Worm (Caenorhabditis elegans) whole organism, L3 larva: ENCODE measurements around the gene C34D4.3.

Experiments
- R02D3.7 ChIP-seq: fragments of 150-350 bp; optimal IDR thresholded peaks from 2 replicates; lab custom pipeline; 2014; ENCODE audit warnings: missing biosample characterization, missing genetic modification characterization
- ZK546.5 ChIP-seq: sonication (generic microtip); optimal IDR thresholded peaks from 2 replicates; lab custom pipeline; 2017; ENCODE audit warnings: missing biosample characterization, missing genetic modification characterization
- aly-2 ChIP-seq: fragments of 150-350 bp; optimal IDR thresholded peaks from 2 replicates; lab custom pipeline; 2014; ENCODE audit warnings: missing biosample characterization, missing genetic modification characterization
- ama-1 ChIP-seq: fragments of 150-350 bp; optimal IDR thresholded peaks from 2 replicates; lab custom pipeline; 2018
- ceh-16 ChIP-seq: sonication (generic microtip); optimal IDR thresholded peaks from 2 replicates; lab custom pipeline; 2017; ENCODE audit warnings: missing biosample characterization, missing genetic modification characterization
- ceh-28 ChIP-seq: fragments of 150-350 bp; optimal IDR thresholded peaks from 2 replicates; lab custom pipeline; 2014; ENCODE audit warnings: missing biosample characterization, missing genetic modification reagents, missing genetic modification characterization
- ceh-82 ChIP-seq: fragments of 150-350 bp; optimal IDR thresholded peaks from 2 replicates; lab custom pipeline; 2014; ENCODE audit warnings: missing biosample characterization, missing genetic modification characterization
- ceh-9 ChIP-seq: sonication (generic microtip); optimal IDR thresholded peaks from 2 replicates; lab custom pipeline; 2018; ENCODE audit warnings: missing biosample characterization, missing genetic modification characterization
- daf-12 ChIP-seq: fragments of 150-350 bp; optimal IDR thresholded peaks from 2 replicates; lab custom pipeline; 2014; ENCODE audit warnings: missing biosample characterization, missing genetic modification reagents, missing genetic modification characterization
- egl-27 ChIP-seq: sonication (generic microtip); optimal IDR thresholded peaks from 4 replicates; lab custom pipeline; 2017; ENCODE audit warnings: missing biosample characterization, missing genetic modification reagents, missing genetic modification characterization
- egl-5 ChIP-seq: fragments of 150-350 bp; optimal IDR thresholded peaks from 2 replicates; lab custom pipeline; 2017; ENCODE audit warnings: missing biosample characterization, missing genetic modification reagents, missing genetic modification characterization, inconsistent platforms
- elt-2 ChIP-seq: sonication (generic microtip); optimal IDR thresholded peaks from 2 replicates; lab custom pipeline; 2016; ENCODE audit warnings: missing genetic modification reagents, mild to moderate bottlenecking, missing genetic modification characterization, missing compliant biosample characterization
- elt-3 ChIP-seq, 3 experiments: fragments of 150-350 bp in 1 of 3; sonication (generic microtip) in 2 of 3; optimal IDR thresholded peaks; 2 replicates in 2 of 3; 4 replicates in 1 of 3; lab custom pipeline; 2014 to 2017; ENCODE audit warnings: missing biosample characterization in 3 of 3, missing genetic modification characterization in 3 of 3
- fkh-10 ChIP-seq: sonication (generic microtip); optimal IDR thresholded peaks from 2 replicates; lab custom pipeline; 2017; ENCODE audit warnings: missing biosample characterization, missing genetic modification reagents, missing genetic modification characterization
- fkh-2 ChIP-seq: fragments of 150-350 bp; optimal IDR thresholded peaks from 2 replicates; lab custom pipeline; 2014; ENCODE audit warnings: missing biosample characterization, missing genetic modification reagents, missing genetic modification characterization
- hmg-11 ChIP-seq: sonication (generic microtip); optimal IDR thresholded peaks from 2 replicates; lab custom pipeline; 2016; ENCODE audit warnings: missing genetic modification characterization, missing compliant biosample characterization
- lin-15B ChIP-seq: fragments of 150-350 bp; optimal IDR thresholded peaks from 2 replicates; lab custom pipeline; 2014; ENCODE audit warnings: missing biosample characterization, missing genetic modification characterization
- lin-39 ChIP-seq: fragments of 150-350 bp; optimal IDR thresholded peaks from 2 replicates; lab custom pipeline; 2018; ENCODE audit warnings: missing biosample characterization, missing genetic modification reagents, missing genetic modification characterization
- lsy-12 ChIP-seq: sonication (generic microtip); optimal IDR thresholded peaks from 2 replicates; lab custom pipeline; 2016; ENCODE audit warnings: mild to moderate bottlenecking, missing genetic modification characterization, missing compliant biosample characterization
- mdl-1 ChIP-seq: fragments of 150-350 bp; optimal IDR thresholded peaks from 2 replicates; lab custom pipeline; 2014; ENCODE audit warnings: missing biosample characterization, missing genetic modification characterization
- mml-1 ChIP-seq: fragments of 150-350 bp; sonication (generic microtip); optimal IDR thresholded peaks from 3 replicates; lab custom pipeline; 2014; ENCODE audit warnings: missing biosample characterization, missing genetic modification characterization
- nfya-1 ChIP-seq: sonication (generic microtip); optimal IDR thresholded peaks from 2 replicates; lab custom pipeline; 2017; ENCODE audit warnings: missing genetic modification characterization, mild to moderate bottlenecking, missing compliant biosample characterization, antibody characterized with exemption, moderate library complexity; ENCODE audit not compliant: insufficient read depth
- nhr-11 ChIP-seq: fragments of 150-350 bp; optimal IDR thresholded peaks from 2 replicates; lab custom pipeline; 2014; ENCODE audit warnings: missing biosample characterization, missing genetic modification characterization
- nhr-23 ChIP-seq: fragments of 150-350 bp; optimal IDR thresholded peaks from 2 replicates; lab custom pipeline; 2014; ENCODE audit warnings: missing biosample characterization, missing genetic modification reagents, missing genetic modification characterization
- nhr-237 ChIP-seq: fragments of 150-350 bp; optimal IDR thresholded peaks from 2 replicates; lab custom pipeline; 2014; ENCODE audit warnings: missing biosample characterization, missing genetic modification characterization
- nhr-25 ChIP-seq: sonication (generic microtip); optimal IDR thresholded peaks from 2 replicates; lab custom pipeline; 2017; ENCODE audit warnings: missing biosample characterization, missing genetic modification characterization
- nhr-28 ChIP-seq: fragments of 150-350 bp; optimal IDR thresholded peaks from 2 replicates; lab custom pipeline; 2014; ENCODE audit warnings: missing biosample characterization, missing genetic modification characterization
- nhr-67 ChIP-seq: fragments of 150-350 bp; optimal IDR thresholded peaks from 2 replicates; lab custom pipeline; 2014; ENCODE audit warnings: missing biosample characterization, missing genetic modification characterization
- nhr-76 ChIP-seq: fragments of 150-350 bp; sonication (generic microtip); optimal IDR thresholded peaks from 5 replicates; lab custom pipeline; 2014; ENCODE audit warnings: missing biosample characterization, missing genetic modification characterization
- nhr-77 ChIP-seq: fragments of 150-350 bp; optimal IDR thresholded peaks from 2 replicates; lab custom pipeline; 2014; ENCODE audit warnings: missing biosample characterization, missing genetic modification characterization
- pha-4 ChIP-seq: fragments of 150-350 bp; optimal IDR thresholded peaks from 2 replicates; lab custom pipeline; 2014; ENCODE audit warnings: missing biosample characterization, missing genetic modification reagents, missing genetic modification characterization
- pqm-1 ChIP-seq: fragments of 150-350 bp; optimal IDR thresholded peaks from 2 replicates; lab custom pipeline; 2017; ENCODE audit warnings: missing biosample characterization, missing genetic modification characterization, inconsistent platforms
- sea-2 ChIP-seq: fragments of 150-350 bp; sonication (generic microtip); optimal IDR thresholded peaks from 4 replicates; lab custom pipeline; 2014; ENCODE audit warnings: missing biosample characterization, missing genetic modification reagents, missing genetic modification characterization
- skn-1 ChIP-seq: fragments of 150-350 bp; optimal IDR thresholded peaks from 2 replicates; lab custom pipeline; 2014; ENCODE audit warnings: missing biosample characterization, missing genetic modification characterization
- snpc-4 ChIP-seq: fragments of 150-350 bp; optimal IDR thresholded peaks from 2 replicates; lab custom pipeline; 2014; ENCODE audit warnings: missing biosample characterization, missing genetic modification characterization
- unc-62 ChIP-seq: fragments of 150-350 bp; sonication (generic microtip); optimal IDR thresholded peaks from 4 replicates; lab custom pipeline; 2014; ENCODE audit warnings: missing biosample characterization, missing genetic modification reagents, missing genetic modification characterization
- zag-1 ChIP-seq: fragments of 150-350 bp; optimal IDR thresholded peaks from 2 replicates; lab custom pipeline; 2014; ENCODE audit warnings: missing biosample characterization, missing genetic modification characterization
- ztf-11 ChIP-seq: fragments of 150-350 bp; optimal IDR thresholded peaks from 2 replicates; lab custom pipeline; 2014; ENCODE audit warnings: missing biosample characterization, missing genetic modification characterization
- ztf-4 ChIP-seq: fragments of 150-350 bp; optimal IDR thresholded peaks from 2 replicates; lab custom pipeline; 2014; ENCODE audit warnings: missing biosample characterization, missing genetic modification characterization

The C34D4.3 gene

DNA sequence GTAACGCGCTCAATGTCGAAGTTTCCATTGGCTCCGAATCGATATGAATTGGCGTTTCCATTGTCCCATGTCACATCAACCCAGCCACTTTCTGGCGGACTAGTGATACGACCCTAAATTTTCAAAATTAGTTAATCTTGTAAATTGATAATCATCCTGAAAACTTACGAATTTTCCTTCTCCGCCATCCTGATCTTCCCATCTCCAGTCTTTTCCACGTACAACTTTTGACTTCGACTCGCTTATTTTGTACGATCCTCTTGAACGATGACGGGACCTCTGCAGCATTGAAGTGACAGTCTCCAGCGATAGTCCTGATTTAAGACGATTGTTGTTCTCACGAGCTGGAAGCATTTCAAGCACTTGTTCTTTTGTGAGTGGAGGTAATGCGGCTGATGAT, 14.3 kb upstream of the C34D4.3 start:
- TF ChIP-seq ceh-28, result no peak
- TF ChIP-seq nhr-11, result no peak
- TF ChIP-seq lin-39 (tag; lab: Kevin White, UChicago), result no peak
- no peak for TF ChIP-seq mdl-1 (tag; lab: Kevin White, UChicago)
- no peak for TF ChIP-seq R02D3.7 (tag; lab: Kevin White, UChicago)
- no peak for TF ChIP-seq ztf-4 (tag; lab: Kevin White, UChicago)
- TF ChIP-seq snpc-4 (tag; lab: Kevin White, UChicago), result no peak
- TF ChIP-seq zag-1 (tag; lab: Kevin White, UChicago), result no peak
- no peak for TF ChIP-seq elt-3 (tag; optimal IDR thresholded peaks at IDR 0.05; lab: Kevin White, UChicago)
- no peak for TF ChIP-seq ZK546.5
- TF ChIP-seq ceh-82, result no peak
- TF ChIP-seq aly-2 (tag; lab: Kevin White, UChicago), result no peak
- no peak for TF ChIP-seq nhr-237 (tag; lab: Kevin White, UChicago)
- no peak for TF ChIP-seq nhr-77 (tag; lab: Kevin White, UChicago)
- TF ChIP-seq skn-1 (tag; lab: Kevin White, UChicago), result no peak
- no peak for TF ChIP-seq nhr-76 (tag; lab: Kevin White, UChicago)
- TF ChIP-seq elt-2 (tag; lab: Kevin White, UChicago), result no peak
- no peak for TF ChIP-seq ama-1 (lab: Kevin White, UChicago)
- TF ChIP-seq sea-2 (GFP tag; lab: Kevin White, UChicago), result no peak

DNA sequence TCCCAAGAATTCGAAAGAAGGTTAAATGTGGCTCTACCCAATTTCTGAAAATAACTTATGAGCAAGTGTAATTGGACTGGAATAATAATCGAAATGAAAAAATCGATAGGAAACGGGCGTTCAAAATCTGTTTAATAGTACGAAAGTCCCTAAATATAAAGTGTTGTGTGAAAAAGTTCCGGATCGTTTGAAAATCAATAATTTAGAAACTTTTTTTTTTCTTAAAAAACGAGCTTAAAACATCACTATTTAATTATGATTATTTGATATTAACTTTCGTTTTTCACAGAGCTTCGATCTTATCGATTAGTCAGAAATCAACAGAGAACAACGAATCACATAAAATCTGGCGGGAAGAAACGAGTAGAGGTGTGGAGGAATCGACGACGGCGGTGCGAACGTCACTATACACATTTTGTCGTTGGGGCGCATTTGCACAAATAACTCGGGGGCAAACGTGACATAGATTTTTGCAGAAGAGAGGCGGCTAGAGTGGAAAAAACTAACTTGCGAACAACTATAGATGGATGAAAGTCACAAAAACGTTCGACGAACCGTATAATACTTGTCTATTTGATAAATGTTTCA, 8.7 kb upstream of the C34D4.3 start, which contains the start of gene hecd-1:
TSS of gene hecd-1 (minus strand) at position 51 of the 588 bp plus-strand sequence.
- peak; percentile 7 for TF ChIP-seq nhr-25 (tag; lab: Kevin White, UChicago)
- TF ChIP-seq lin-39 (tag; lab: Kevin White, UChicago), result no peak
- no peak for TF ChIP-seq snpc-4 (tag; lab: Kevin White, UChicago)
- TF ChIP-seq lin-15B, result peak; percentile 30
- TF ChIP-seq, all 47 proteins: peak for 2

DNA sequence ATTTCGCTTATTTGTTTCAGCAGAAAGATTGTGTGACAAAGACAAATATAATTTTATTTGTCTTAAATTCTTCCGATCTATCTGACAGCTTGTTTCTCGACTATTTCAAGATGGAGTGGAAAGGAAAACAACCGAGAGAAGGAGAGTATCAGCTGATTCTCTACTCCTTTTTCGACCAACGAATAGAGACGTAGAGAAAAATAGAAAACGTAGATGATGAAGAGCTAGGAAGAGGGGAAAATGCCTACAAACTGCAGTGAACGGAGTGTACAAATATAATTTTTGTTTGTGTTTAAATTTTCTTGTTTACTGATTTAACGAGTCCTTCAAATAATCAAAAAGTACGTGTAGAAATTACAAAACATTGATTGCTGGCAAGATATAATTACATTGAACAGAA, 5.7 kb upstream of the C34D4.3 start:
- TF ChIP-seq fkh-10 (no peak), nfya-1 (tag; lab: Kevin White, UChicago) (peak; percentile 32), fkh-2 (tag; lab: Kevin White, UChicago) (no peak), egl-5 (no peak), elt-2 (tag; lab: Kevin White, UChicago) (peak; percentile 11), egl-27 (tag; lab: Kevin White, UChicago) (no peak), elt-3 (tag; optimal IDR thresholded peaks at IDR 0.05; lab: Kevin White, UChicago) (no peak), snpc-4 (tag; lab: Kevin White, UChicago) (peak; percentile 55), sea-2 (GFP tag; lab: Kevin White, UChicago) (no peak), daf-12 (tag; lab: Kevin White, UChicago) (no peak), lin-15B (peak; percentile 8), ceh-28 (no peak), pha-4 (tag; lab: Kevin White, UChicago) (peak; percentile 90), hmg-11 (tag; lab: Kevin White, UChicago) (peak; percentile 33), ceh-9 (tag; lab: Kevin White, UChicago) (no peak), skn-1 (tag; lab: Kevin White, UChicago) (no peak)

DNA sequence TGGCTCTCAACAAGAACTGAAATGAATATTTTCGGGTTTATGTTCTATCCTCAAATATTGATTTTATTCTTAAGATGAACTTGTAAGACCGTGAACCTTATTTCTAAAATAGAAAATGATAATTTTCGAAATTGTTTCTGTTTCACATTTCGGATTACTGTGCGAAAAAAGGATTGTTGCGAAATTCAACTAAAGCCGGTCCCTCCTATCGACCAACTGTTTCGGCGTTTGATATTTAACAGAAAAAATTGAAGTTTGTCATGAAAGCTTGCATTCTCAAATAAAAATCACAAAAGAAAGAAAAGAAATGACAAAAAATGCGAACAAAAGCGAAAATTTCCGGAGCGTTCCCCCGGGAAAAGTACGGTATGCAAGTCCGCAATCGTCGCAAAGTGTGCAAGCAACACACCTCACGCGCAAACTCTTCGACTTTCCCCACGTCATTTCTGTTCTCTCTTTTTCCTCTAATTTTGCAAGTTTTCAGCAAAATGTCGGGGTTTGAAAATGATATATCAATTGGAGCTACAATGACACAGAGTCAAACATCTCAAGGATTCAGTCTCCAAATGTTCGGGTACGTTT, 4.4 kb upstream of the C34D4.3 start, which contains the start of gene C34D4.4:
TSS of gene C34D4.4 (plus strand) at position 342 of the 582 bp plus-strand sequence.
- no peak for TF ChIP-seq zag-1 (tag; lab: Kevin White, UChicago)
- no peak for TF ChIP-seq mdl-1 (tag; lab: Kevin White, UChicago)
- TF ChIP-seq ztf-4 (tag; lab: Kevin White, UChicago), result no peak
- TF ChIP-seq nhr-76 (tag; lab: Kevin White, UChicago), result no peak
- peak; percentile 28 for TF ChIP-seq snpc-4 (tag; lab: Kevin White, UChicago)
- TF ChIP-seq nhr-23 (tag; lab: Kevin White, UChicago), result no peak
- TF ChIP-seq nhr-67 (tag; lab: Kevin White, UChicago), result no peak
- TF ChIP-seq ceh-9 (tag; lab: Kevin White, UChicago), result no peak
- TF ChIP-seq aly-2 (tag; lab: Kevin White, UChicago), result no peak
- no peak for TF ChIP-seq ztf-11
- no peak for TF ChIP-seq ceh-28
- TF ChIP-seq lin-39 (tag; lab: Kevin White, UChicago), result peak; percentile 14
- no peak for TF ChIP-seq mml-1
- peak; percentile 16 for TF ChIP-seq nhr-25 (tag; lab: Kevin White, UChicago)
- no peak for TF ChIP-seq ceh-82
- TF ChIP-seq nfya-1 (tag; lab: Kevin White, UChicago), result peak; percentile 75
- no peak for TF ChIP-seq egl-27 (tag; lab: Kevin White, UChicago)
- no peak for TF ChIP-seq nhr-237 (tag; lab: Kevin White, UChicago)
- no peak for TF ChIP-seq lsy-12 (tag; lab: Kevin White, UChicago)
- TF ChIP-seq unc-62 (GFP tag; lab: Kevin White, UChicago), result no peak
- TF ChIP-seq elt-3 (tag; optimal IDR thresholded peaks at IDR 0.05; lab: Kevin White, UChicago), result no peak
- no peak for TF ChIP-seq egl-5
- TF ChIP-seq hmg-11 (tag; lab: Kevin White, UChicago), result peak; percentile 23
- TF ChIP-seq nhr-28 (tag; lab: Kevin White, UChicago), result no peak
- peak; percentile 16 for TF ChIP-seq ama-1 (lab: Kevin White, UChicago)
- TF ChIP-seq pqm-1 (tag; lab: Kevin White, UChicago), result no peak
- TF ChIP-seq nhr-11, result no peak
- no peak for TF ChIP-seq elt-2 (tag; lab: Kevin White, UChicago)
- no peak for TF ChIP-seq fkh-10
- TF ChIP-seq ceh-16 (tag; lab: Kevin White, UChicago), result no peak
- TF ChIP-seq sea-2 (GFP tag; lab: Kevin White, UChicago), result no peak
- TF ChIP-seq nhr-77 (tag; lab: Kevin White, UChicago), result no peak
- TF ChIP-seq lin-15B, result peak; percentile 48
